Worm (Caenorhabditis elegans): ENCODE results near the gene pqn-35.

- TF ChIP-seq nhr-6 (tag; optimal IDR thresholded peaks at IDR 0.05) (no peak), fkh-10 (GFP tag; optimal IDR thresholded peaks at IDR 0.05) (no peak), nhr-237 (tag; optimal IDR thresholded peaks at IDR 0.05) (no peak), Y48G9A.11 (GFP tag; IDR thresholded peaks at IDR 0.05) (no peak), lin-13 (GFP tag; optimal IDR thresholded peaks at IDR 0.05) (no peak), nhr-28 (tag; optimal IDR thresholded peaks at IDR 0.05) (no peak), fos-1 (tag; optimal IDR thresholded peaks at IDR 0.05) (no peak), nhr-76 (tag; optimal IDR thresholded peaks at IDR 0.05) (no peak), unc-130 (GFP tag; optimal IDR thresholded peaks at IDR 0.05) (no peak), ceh-82 (tag; optimal IDR thresholded peaks at IDR 0.05) (no peak), ZK546.5 (tag; optimal IDR thresholded peaks at IDR 0.05) (no peak), nhr-77 (tag; optimal IDR thresholded peaks at IDR 0.05) (no peak)
These were observed 50.4 kb downstream of the pqn-35 start, which contains the start of gene T05A7.12 for ce11 chrII:4663186-4663585.

Measured in whole organism, L4 larva.